Worm (Caenorhabditis elegans): ENCODE data around the gene Y44A6D.3.

Y44A6D.3 gene

ce11 chrV:20790616-20791015 lies 1.6 kb downstream of the Y44A6D.3 start:
- TF ChIP-seq ztf-25 (GFP tag; IDR thresholded peaks at IDR 0.05) (no peak), lin-35 (GFP tag; optimal IDR thresholded peaks at IDR 0.05) (peak in 1 of 3 experiments; percentile 23), nfyb-1 (GFP tag; IDR thresholded peaks at IDR 0.05) (0 out of 2 replicates have a peak, but pooled peaks have one; percentile 46)

- TF ChIP-seq hmg-1.2 (GFP tag; IDR thresholded peaks at IDR 0.05) (peak; percentile 15; the same call in 1 of the 2 replicates), lir-1 (GFP tag; conservative IDR thresholded peaks at IDR 0.05) (no peak), nhr-90 (tag; optimal IDR thresholded peaks at IDR 0.05) (no peak), bed-2 (GFP tag; IDR thresholded peaks at IDR 0.05) (no peak), sptf-2 (GFP tag; optimal IDR thresholded peaks at IDR 0.05) (no peak), ets-4 (GFP tag; optimal IDR thresholded peaks at IDR 0.05) (no peak), F52B5.7 (tag; optimal IDR thresholded peaks at IDR 0.05) (no peak), T26A5.8 (tag; optimal IDR thresholded peaks at IDR 0.05) (no peak), zfh-2 (GFP tag; conservative IDR thresholded peaks at IDR 0.05) (0 out of 2 replicates have a peak, but pooled peaks have one; percentile 27), attf-5 (GFP tag; optimal IDR thresholded peaks at IDR 0.05) (no peak), lin-26 (GFP tag; IDR thresholded peaks at IDR 0.05) (no peak), snpc-1.1 (tag; optimal IDR thresholded peaks at IDR 0.05; ENCODE audit: insufficient read depth) (peak; percentile 10), nhr-27 (tag; optimal IDR thresholded peaks at IDR 0.05) (no peak), tbx-9 (tag; optimal IDR thresholded peaks at IDR 0.05; ENCODE audit: borderline replicate concordance) (no peak), snpc-4 (GFP tag; optimal IDR thresholded peaks at IDR 0.05) (no peak), snpc-4 (tag; optimal IDR thresholded peaks at IDR 0.05) (peak in 2 of 4 experiments; percentile 67 to 75), ama-1 (optimal IDR thresholded peaks at IDR 0.05) (no peak), ama-1 (GFP tag; optimal IDR thresholded peaks at IDR 0.05) (no peak), ccch-3 (GFP tag; optimal IDR thresholded peaks at IDR 0.05) (no peak), D2030.7 (GFP tag; IDR thresholded peaks at IDR 0.05) (no peak), nhr-120 (GFP tag; IDR thresholded peaks at IDR 0.05) (no peak), akir-1 (GFP tag; optimal IDR thresholded peaks at IDR 0.05) (no peak), Y79H2A.3 (GFP tag; conservative IDR thresholded peaks at IDR 0.05) (no peak), let-607 (tag; optimal IDR thresholded peaks at IDR 0.05) (no peak), lsl-1 (GFP tag; optimal IDR thresholded peaks at IDR 0.05) (no peak), let-526 (GFP tag; IDR thresholded peaks at IDR 0.05) (no peak)
These were observed 2.2 kb downstream of the Y44A6D.3 start, which contains the start of gene Y44A6D.1 for ce11 chrV:20790011-20790410. TSS of gene Y44A6D.1 (minus strand) at chrV:20790033.

ce11 chrV:20789105-20789504 lies 3.1 kb downstream of the Y44A6D.3 start, which contains the start of gene tpan-1:
TSS of gene tpan-1 (plus strand) at chrV:20789502.
- TF ChIP-seq sptf-2 (GFP tag; optimal IDR thresholded peaks at IDR 0.05): no peak
- TF ChIP-seq lin-40 (tag; optimal IDR thresholded peaks at IDR 0.05): peak; percentile 34
- TF ChIP-seq ceh-58 (GFP tag; IDR thresholded peaks at IDR 0.05): no peak
- TF ChIP-seq gei-17 (GFP tag; optimal IDR thresholded peaks at IDR 0.05): no peak
- peak; percentile 14; the same call in 1 of the 2 replicates for TF ChIP-seq hmg-1.2 (GFP tag; IDR thresholded peaks at IDR 0.05)
- peak; percentile 53 for TF ChIP-seq K12H6.12 (tag; optimal IDR thresholded peaks at IDR 0.05)
- TF ChIP-seq snpc-4 (GFP tag; optimal IDR thresholded peaks at IDR 0.05): no peak
- TF ChIP-seq snpc-4 (tag; optimal IDR thresholded peaks at IDR 0.05): peak in 1 of 4 experiments; percentile 36
- no peak for TF ChIP-seq attf-5 (GFP tag; optimal IDR thresholded peaks at IDR 0.05)
- TF ChIP-seq madf-10 (tag; optimal IDR thresholded peaks at IDR 0.05): peak; percentile 90
- no peak for TF ChIP-seq D2030.7 (GFP tag; IDR thresholded peaks at IDR 0.05)
- no peak; the same call in 1 of the 2 replicates for TF ChIP-seq K11D2.4 (GFP tag; IDR thresholded peaks at IDR 0.05)
- 0 out of 2 replicates have a peak, but pooled peaks have one; percentile 22 for TF ChIP-seq ekl-4 (GFP tag; IDR thresholded peaks at IDR 0.05)
- TF ChIP-seq B0035.1 (tag; optimal IDR thresholded peaks at IDR 0.05): no peak
- TF ChIP-seq zfh-2 (GFP tag; conservative IDR thresholded peaks at IDR 0.05): peak; percentile 65; the same call in 1 of the 2 replicates
- peak; percentile 15 for TF ChIP-seq ceh-27 (GFP tag; optimal IDR thresholded peaks at IDR 0.05)
- TF ChIP-seq cebp-1 (GFP tag; IDR thresholded peaks at IDR 0.05): no peak
- TF ChIP-seq cebp-1 (tag; optimal IDR thresholded peaks at IDR 0.05): peak; percentile 46
- TF ChIP-seq lin-35 (GFP tag; optimal IDR thresholded peaks at IDR 0.05): no peak
- no peak for TF ChIP-seq nfyb-1 (GFP tag; IDR thresholded peaks at IDR 0.05)
- TF ChIP-seq repo-1 (tag; optimal IDR thresholded peaks at IDR 0.05): no peak
- TF ChIP-seq fkh-3 (tag; optimal IDR thresholded peaks at IDR 0.05): no peak
- TF ChIP-seq efl-1 (GFP tag; optimal IDR thresholded peaks at IDR 0.05): no peak
- no peak for TF ChIP-seq akir-1 (GFP tag; optimal IDR thresholded peaks at IDR 0.05)

Data from whole organism, young adult.